Fruit fly (Drosophila melanogaster) whole organism, prepupa: ENCODE results near the gene Prx5.

Source experiments
- CG10631 ChIP-seq: fragments of 200-800 bp; sonication (Bioruptor generic); optimal IDR thresholded peaks from 2 replicates; lab custom pipeline; 2016; ENCODE audit warnings: missing biosample characterization, missing genetic modification characterization
- CG10669 ChIP-seq: fragments of 200-800 bp; sonication (Bioruptor generic); optimal IDR thresholded peaks from 3 replicates; lab custom pipeline; 2018; ENCODE audit warnings: missing biosample characterization, mild to moderate bottlenecking, missing genetic modification characterization, moderate library complexity
- CG11294 ChIP-seq: fragments of 200-800 bp; sonication (Bioruptor generic); IDR thresholded peaks from 2 replicates; pipeline ENCODE4 v1.3.6; 2022; ENCODE audit warnings: missing biosample characterization, missing genetic modification characterization
- CG11762 ChIP-seq: fragments of 200-800 bp; sonication (Bioruptor generic); optimal IDR thresholded peaks from 3 replicates; lab custom pipeline; 2016; ENCODE audit warnings: missing biosample characterization, missing genetic modification characterization; ENCODE audit not compliant: insufficient read depth
- CG1621 ChIP-seq: fragments of 200-800 bp; sonication (Bioruptor generic); optimal IDR thresholded peaks from 3 replicates; lab custom pipeline; 2018; ENCODE audit warnings: missing biosample characterization, mild to moderate bottlenecking, missing genetic modification characterization
- CG3032 ChIP-seq: fragments of 200-800 bp; optimal IDR thresholded peaks from 2 replicates; lab custom pipeline; 2019; ENCODE audit warnings: missing biosample characterization, mild to moderate bottlenecking, missing genetic modification characterization, moderate library complexity
- CG31627 ChIP-seq: fragments of 200-800 bp; sonication (Bioruptor generic); optimal IDR thresholded peaks from 3 replicates; lab custom pipeline; 2016; ENCODE audit warnings: missing biosample characterization, missing genetic modification characterization
- CG32006 ChIP-seq: fragments of 200-800 bp; sonication (Bioruptor generic); optimal IDR thresholded peaks from 3 replicates; lab custom pipeline; 2017; ENCODE audit warnings: missing biosample characterization, mild to moderate bottlenecking, missing genetic modification characterization
- CG34406 ChIP-seq: fragments of 200-800 bp; sonication (Bioruptor generic); optimal IDR thresholded peaks from 3 replicates; lab custom pipeline; 2016; ENCODE audit warnings: missing biosample characterization, missing genetic modification characterization
- CG3919 ChIP-seq: fragments of 200-800 bp; sonication (Bioruptor generic); optimal IDR thresholded peaks from 3 replicates; lab custom pipeline; 2016; ENCODE audit warnings: missing biosample characterization, missing genetic modification characterization
- CG4318 ChIP-seq: fragments of 200-800 bp; sonication (Bioruptor generic); optimal IDR thresholded peaks from 3 replicates; lab custom pipeline; 2017; ENCODE audit warnings: missing biosample characterization, mild to moderate bottlenecking, missing genetic modification characterization
- CG6163 ChIP-seq: fragments of 200-800 bp; sonication (Bioruptor generic); IDR thresholded peaks from 3 replicates; pipeline ENCODE4 v1.3.6; 2022; ENCODE audit warnings: missing biosample characterization, missing genetic modification characterization
- CG6792 ChIP-seq: fragments of 200-800 bp; sonication (Bioruptor generic); optimal IDR thresholded peaks from 3 replicates; lab custom pipeline; 2016; ENCODE audit warnings: missing biosample characterization, missing genetic modification characterization
- CG6808 ChIP-seq: fragments of 200-800 bp; sonication (Bioruptor generic); optimal IDR thresholded peaks from 3 replicates; lab custom pipeline; 2017; ENCODE audit warnings: missing biosample characterization, missing genetic modification characterization, mild to moderate bottlenecking, moderate library complexity, missing genetic modification reagents
- CG6854 ChIP-seq: fragments of 200-800 bp; sonication (Bioruptor generic); optimal IDR thresholded peaks from 2 replicates; lab custom pipeline; 2017; ENCODE audit warnings: missing biosample characterization, mild to moderate bottlenecking, missing genetic modification characterization
- CG7368 ChIP-seq: fragments of 200-800 bp; sonication (Bioruptor generic); optimal IDR thresholded peaks from 3 replicates; lab custom pipeline; 2016; ENCODE audit warnings: missing biosample characterization, missing genetic modification characterization
- CG8632 ChIP-seq: fragments of 200-800 bp; sonication (Bioruptor generic); optimal IDR thresholded peaks from 3 replicates; lab custom pipeline; 2016; ENCODE audit warnings: missing biosample characterization, missing genetic modification characterization
- CG9139 ChIP-seq: fragments of 200-800 bp; sonication (Bioruptor generic); optimal IDR thresholded peaks from 3 replicates; lab custom pipeline; 2017; ENCODE audit warnings: missing biosample characterization, mild to moderate bottlenecking, missing genetic modification characterization
- Eip75B ChIP-seq: fragments of 200-800 bp; sonication (Bioruptor generic); optimal IDR thresholded peaks from 3 replicates; lab custom pipeline; 2016; ENCODE audit warnings: missing biosample characterization, missing genetic modification characterization
- Eip78C ChIP-seq: fragments of 200-800 bp; sonication (Bioruptor generic); peaks from one replicate; lab custom pipeline; 2016; ENCODE audit warnings: missing biosample characterization, missing genetic modification characterization
- Eip93F ChIP-seq: fragments of 200-800 bp; sonication (Bioruptor generic); optimal IDR thresholded peaks from 2 replicates; lab custom pipeline; 2016; ENCODE audit warnings: missing biosample characterization, mild to moderate bottlenecking, missing genetic modification characterization
- Ets96B ChIP-seq: fragments of 200-800 bp; optimal IDR thresholded peaks from 2 replicates; lab custom pipeline; 2019; ENCODE audit warnings: missing biosample characterization, mild to moderate bottlenecking, missing genetic modification characterization, moderate library complexity
- Gug ChIP-seq: fragments of 200-800 bp; sonication (Bioruptor generic); IDR thresholded peaks from 2 replicates; pipeline ENCODE4 v1.3.6; 2022; ENCODE audit warnings: missing biosample characterization, missing genetic modification characterization
- Hr38 ChIP-seq: sonication (Bioruptor generic); optimal IDR thresholded peaks from 2 replicates; lab custom pipeline; 2016; ENCODE audit warnings: missing biosample characterization, missing genetic modification characterization
- Hr39 ChIP-seq: fragments of 200-800 bp; sonication (Bioruptor generic); optimal IDR thresholded peaks from 2 replicates; lab custom pipeline; 2016; ENCODE audit warnings: missing biosample characterization, missing genetic modification characterization
- Hr4 ChIP-seq: fragments of 200-800 bp; sonication (Bioruptor generic); optimal IDR thresholded peaks from 3 replicates; lab custom pipeline; 2016; ENCODE audit warnings: missing biosample characterization, missing genetic modification characterization
- Met ChIP-seq: fragments of 200-800 bp; sonication (Bioruptor generic); optimal IDR thresholded peaks from 3 replicates; lab custom pipeline; 2016; ENCODE audit warnings: missing biosample characterization, missing genetic modification characterization
- OdsH ChIP-seq: fragments of 200-800 bp; sonication (Bioruptor generic); optimal IDR thresholded peaks from 3 replicates; lab custom pipeline; 2016; ENCODE audit warnings: missing biosample characterization, missing genetic modification characterization
- Smox ChIP-seq: fragments of 200-800 bp; sonication (Bioruptor generic); optimal IDR thresholded peaks from 3 replicates; lab custom pipeline; 2016; ENCODE audit warnings: missing biosample characterization, missing genetic modification characterization
- Sox15 ChIP-seq: fragments of 200-800 bp; sonication (Bioruptor generic); optimal IDR thresholded peaks from 3 replicates; lab custom pipeline; 2016; ENCODE audit warnings: missing biosample characterization, missing genetic modification characterization
- achi ChIP-seq: fragments of 200-800 bp; sonication (Bioruptor generic); optimal IDR thresholded peaks from 3 replicates; lab custom pipeline; 2016; ENCODE audit warnings: missing biosample characterization, missing genetic modification characterization
- acj6 ChIP-seq: fragments of 200-800 bp; sonication (Bioruptor generic); optimal IDR thresholded peaks from 3 replicates; lab custom pipeline; 2016; ENCODE audit warnings: missing biosample characterization, missing genetic modification characterization
- cyc ChIP-seq: fragments of 200-800 bp; sonication (Bioruptor generic); optimal IDR thresholded peaks from 3 replicates; lab custom pipeline; 2016; ENCODE audit warnings: missing biosample characterization, missing genetic modification characterization
- dac ChIP-seq: fragments of 200-800 bp; sonication (Bioruptor generic); optimal IDR thresholded peaks from 2 replicates; lab custom pipeline; 2017; ENCODE audit warnings: missing biosample characterization, mild to moderate bottlenecking, missing genetic modification characterization
- esn ChIP-seq: fragments of 200-800 bp; sonication (Bioruptor generic); optimal IDR thresholded peaks from 2 replicates; lab custom pipeline; 2016; ENCODE audit warnings: missing biosample characterization, mild to moderate bottlenecking, missing genetic modification characterization, moderate library complexity
- fd85E ChIP-seq: fragments of 200-800 bp; sonication (Bioruptor generic); optimal IDR thresholded peaks from 3 replicates; lab custom pipeline; 2016; ENCODE audit warnings: missing biosample characterization, missing genetic modification characterization
- fkh ChIP-seq: fragments of 200-800 bp; sonication (Bioruptor generic); optimal IDR thresholded peaks from 3 replicates; lab custom pipeline; 2017; ENCODE audit warnings: missing biosample characterization, mild to moderate bottlenecking, missing genetic modification characterization, moderate library complexity
- lz ChIP-seq: fragments of 200-800 bp; sonication (Bioruptor generic); optimal IDR thresholded peaks from 3 replicates; lab custom pipeline; 2016; ENCODE audit warnings: missing biosample characterization, missing genetic modification characterization
- salr ChIP-seq, 2 experiments: fragments of 200-800 bp; sonication (Bioruptor generic); optimal IDR thresholded peaks; 3 replicates each; lab custom pipeline; 2016 to 2018; ENCODE audit warnings: missing biosample characterization in 2 of 2, missing genetic modification characterization in 2 of 2, mild to moderate bottlenecking in 1 of 2
- ss ChIP-seq, 2 experiments: fragments of 200-800 bp; sonication (Bioruptor generic); optimal IDR thresholded peaks; 2 replicates in 1 of 2; 3 replicates in 1 of 2; lab custom pipeline; 2017 to 2018; ENCODE audit warnings: mild to moderate bottlenecking in 2 of 2, missing biosample characterization in 2 of 2, missing genetic modification characterization in 2 of 2, moderate library complexity in 1 of 2
- svp ChIP-seq: fragments of 200-800 bp; sonication (Bioruptor generic); peaks from one replicate; lab custom pipeline; 2016; ENCODE audit warnings: missing biosample characterization, missing genetic modification characterization
- topi ChIP-seq: fragments of 200-800 bp; sonication (Bioruptor generic); optimal IDR thresholded peaks from 3 replicates; lab custom pipeline; 2016; ENCODE audit warnings: missing biosample characterization, missing genetic modification characterization
- vri ChIP-seq: fragments of 200-800 bp; sonication (Bioruptor generic); optimal IDR thresholded peaks from 3 replicates; lab custom pipeline; 2016; ENCODE audit warnings: missing biosample characterization, mild to moderate bottlenecking, missing genetic modification characterization

The Prx5 gene

DNA sequence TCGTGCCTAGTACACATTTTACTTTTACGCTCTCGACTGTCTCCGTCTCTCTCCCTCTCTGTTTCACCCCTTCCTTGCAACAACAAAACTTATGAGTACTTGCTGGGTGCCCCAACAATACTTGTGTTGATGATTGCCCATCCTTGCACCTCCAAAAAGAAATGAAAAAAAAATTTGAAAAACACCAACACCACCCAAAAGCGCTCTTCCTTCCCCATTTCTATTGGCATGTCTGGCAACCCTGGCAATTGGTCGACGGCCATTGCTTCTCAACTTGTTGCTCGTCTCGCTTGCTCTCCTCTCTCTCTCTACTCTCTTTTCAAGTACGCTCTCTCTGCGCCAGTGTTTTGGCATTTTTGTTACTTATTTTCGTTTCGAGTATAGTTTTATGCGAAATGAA, 1.3 kb upstream of the Prx5 start (continued):
- peak; percentile 11 for TF ChIP-seq Hr4 (GFP tag; lab: Kevin White, UChicago)
- TF ChIP-seq CG3032 (tag; lab: Kevin White, UChicago): no peak
- no peak for TF ChIP-seq CG4318
- TF ChIP-seq esn (GFP tag; lab: Kevin White, UChicago): peak; percentile 49
- TF ChIP-seq ss (GFP tag; optimal IDR thresholded peaks at IDR 0.05; lab: Kevin White, UChicago): peak in 1 of 2 experiments; percentile 12
- no peak for TF ChIP-seq salr (GFP tag; optimal IDR thresholded peaks at IDR 0.05; lab: Kevin White, UChicago)
- TF ChIP-seq CG32006 (GFP tag; lab: Kevin White, UChicago): peak; percentile 18

DNA sequence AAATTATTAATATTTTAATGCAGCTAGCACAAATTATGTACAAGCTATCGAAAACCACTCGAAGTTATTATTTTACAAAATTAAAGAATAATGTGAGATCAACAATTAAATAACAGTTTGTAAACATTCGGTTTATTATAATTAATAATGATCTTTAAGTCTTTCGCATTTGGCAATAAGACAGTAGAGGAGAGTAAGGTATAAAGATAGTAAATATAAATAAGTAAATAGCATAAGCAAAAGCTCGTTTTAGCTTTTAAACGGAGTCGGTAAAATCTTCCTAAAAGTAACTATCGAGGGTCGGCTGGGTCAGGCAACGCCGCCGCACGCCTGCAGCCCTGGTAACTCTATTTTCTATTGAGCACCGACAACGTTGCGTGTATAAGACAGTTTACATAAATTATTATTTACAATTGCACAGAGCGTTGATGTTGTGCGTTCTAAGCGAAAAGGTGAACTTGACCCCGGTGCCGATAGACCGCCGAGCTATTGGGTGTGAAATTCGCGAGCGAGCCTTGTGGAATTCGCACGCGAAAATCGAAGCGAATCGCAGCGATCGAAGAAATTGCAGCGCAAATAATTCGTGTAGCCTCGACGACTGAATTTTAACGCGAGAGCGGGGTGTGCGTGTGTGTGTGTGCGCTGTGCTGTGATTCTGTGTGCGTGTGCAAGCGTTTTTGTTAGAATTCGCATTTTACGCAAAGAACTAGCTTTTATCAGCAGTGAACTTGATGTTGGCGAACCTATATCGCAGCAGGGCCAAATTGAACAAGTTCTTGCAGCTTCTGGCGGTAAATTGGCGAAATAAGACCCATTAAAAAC, 554 bp upstream of the Prx5 start, which contains the start of gene wrd:
wrd (plus strand) TSS at position 342 of the 822 bp plus-strand sequence.
- TF ChIP-seq CG4318 (peak; percentile 17), Smox (GFP tag; lab: Kevin White, UChicago) (peak; percentile 20), ss (GFP tag; optimal IDR thresholded peaks at IDR 0.05; lab: Kevin White, UChicago) (peak in 1 of 2 experiments; percentile 56), CG7368 (no peak), Eip75B (GFP tag; lab: Kevin White, UChicago) (no peak), OdsH (GFP tag; lab: Kevin White, UChicago) (peak; percentile 31), achi (GFP tag; lab: Kevin White, UChicago) (peak; percentile 40), CG10631 (GFP tag; lab: Kevin White, UChicago) (peak; percentile 54), dac (no peak), lz (peak; percentile 34), CG3032 (tag; lab: Kevin White, UChicago) (peak; percentile 42), salr (GFP tag; optimal IDR thresholded peaks at IDR 0.05; lab: Kevin White, UChicago) (peak in 1 of 2 experiments; percentile 30), Hr39 (GFP tag; lab: Kevin White, UChicago) (peak; percentile 28), CG11762 (GFP tag; lab: Kevin White, UChicago) (peak; percentile 15), vri (GFP tag; lab: Kevin White, UChicago) (peak; percentile 11), acj6 (GFP tag; lab: Kevin White, UChicago) (peak; percentile 31), CG9139 (no peak), CG31627 (GFP tag; lab: Kevin White, UChicago) (peak; percentile 37), CG32006 (GFP tag; lab: Kevin White, UChicago) (peak; percentile 24), Hr4 (GFP tag; lab: Kevin White, UChicago) (peak; percentile 39), CG8632 (GFP tag; lab: Kevin White, UChicago) (no peak), CG6792 (GFP tag; lab: Kevin White, UChicago) (no peak), topi (GFP tag; lab: Kevin White, UChicago) (peak; percentile 7), Eip78C (GFP tag; lab: Kevin White, UChicago) (peak; percentile 69), fkh (GFP tag; lab: Kevin White, UChicago) (peak; percentile 71), CG11294 (GFP tag; lab: Robert Waterston, UW) (no peak), cyc (peak; percentile 19), Sox15 (GFP tag; lab: Kevin White, UChicago) (peak; percentile 36), svp (GFP tag; lab: Kevin White, UChicago) (peak; percentile 83), CG3919 (GFP tag; lab: Kevin White, UChicago) (peak; percentile 16)

DNA sequence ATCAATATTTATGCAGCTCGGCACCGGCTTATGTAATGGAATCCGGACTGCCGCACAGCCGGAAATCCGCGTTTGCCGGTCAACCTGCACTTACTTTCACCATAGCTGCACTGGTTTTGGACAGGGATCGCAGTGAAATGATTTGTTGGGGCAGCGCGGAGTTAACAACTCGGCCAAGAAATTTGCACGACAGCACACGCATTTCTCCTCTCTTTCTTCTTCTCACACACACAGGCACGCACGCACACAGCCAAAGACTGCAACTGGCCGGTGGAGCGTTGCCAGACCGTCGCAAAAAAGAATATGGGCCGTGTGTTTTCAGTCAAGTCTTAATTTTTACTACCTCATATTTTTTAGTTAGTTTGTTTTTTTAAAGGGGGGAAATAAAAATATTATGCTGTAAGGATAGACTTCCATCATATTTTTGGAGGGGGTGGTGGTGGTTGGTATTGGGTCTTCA, 782 bp downstream of the Prx5 start:
- TF ChIP-seq Eip78C (GFP tag; lab: Kevin White, UChicago) (peak; percentile 72), Met (no peak), OdsH (GFP tag; lab: Kevin White, UChicago) (no peak), Eip93F (no peak), CG6854 (GFP tag; lab: Kevin White, UChicago) (peak; percentile 15), CG6163 (no peak), CG6792 (GFP tag; lab: Kevin White, UChicago) (no peak), CG11294 (GFP tag; lab: Robert Waterston, UW) (no peak), CG1621 (tag; lab: Kevin White, UChicago) (no peak), CG10669 (GFP tag; lab: Kevin White, UChicago) (no peak), CG7368 (no peak), CG6808 (GFP tag; lab: Kevin White, UChicago) (no peak), fd85E (GFP tag; lab: Kevin White, UChicago) (no peak), Ets96B (no peak), lz (peak; percentile 8), CG3919 (GFP tag; lab: Kevin White, UChicago) (peak; percentile 23), CG3032 (tag; lab: Kevin White, UChicago) (no peak), achi (GFP tag; lab: Kevin White, UChicago) (no peak), Gug (GFP tag; lab: Robert Waterston, UW) (no peak), dac (no peak), CG4318 (no peak), Sox15 (GFP tag; lab: Kevin White, UChicago) (no peak), cyc (peak; percentile 20), CG34406 (no peak), CG9139 (no peak), svp (GFP tag; lab: Kevin White, UChicago) (no peak), Hr38 (GFP tag; lab: Kevin White, UChicago) (no peak)
